Worm (Caenorhabditis elegans) whole organism, L4 larva: ENCODE data around the gene snb-6.
A peak's percentile ranks its signal among the peaks of the same experiment; 100 is the strongest.

Source experiments
- D1046.2 ChIP-seq: fragments of 200-800 bp; sonication (Bioruptor generic); IDR thresholded peaks from 2 replicates; pipeline ENCODE4 v1.3.6; 2022; ENCODE audit warnings: missing genetic modification characterization, missing compliant biosample characterization
- F49E8.2 ChIP-seq: sonication (generic microtip); optimal IDR thresholded peaks from 2 replicates; lab custom pipeline; 2016; ENCODE audit warnings: missing compliant biosample characterization, mild to moderate bottlenecking, missing genetic modification characterization, borderline replicate concordance
- T26A8.4 ChIP-seq: fragments of 200-800 bp; sonication (Bioruptor generic); IDR thresholded peaks from 2 replicates; pipeline ENCODE4 v1.3.6; 2022; ENCODE audit warnings: missing genetic modification characterization, missing compliant biosample characterization
- Y48G9A.11 ChIP-seq: fragments of 200-800 bp; sonication (Bioruptor generic); IDR thresholded peaks from 2 replicates; pipeline ENCODE4 v1.3.6; 2022; ENCODE audit warnings: missing genetic modification reagents, missing genetic modification characterization, missing compliant biosample characterization
- Y5F2A.4 ChIP-seq: fragments of 200-800 bp; sonication (Bioruptor generic); optimal IDR thresholded peaks from 2 replicates; lab custom pipeline; 2018; ENCODE audit warnings: mild to moderate bottlenecking, missing genetic modification characterization, missing compliant biosample characterization
- aha-1 ChIP-seq: fragments of 150-350 bp; peaks from one replicate; lab custom pipeline; 2014; ENCODE audit warnings: missing biosample characterization, missing genetic modification characterization
- ama-1 ChIP-seq: fragments of 150-350 bp; optimal IDR thresholded peaks from 2 replicates; lab custom pipeline; 2014; ENCODE audit warnings: inconsistent platforms, mixed read lengths
- ceh-44 ChIP-seq: fragments of 200-800 bp; sonication (Bioruptor generic); IDR thresholded peaks from 2 replicates; pipeline ENCODE4 v1.3.6; 2022; ENCODE audit warnings: missing genetic modification reagents, missing genetic modification characterization, missing compliant biosample characterization
- ceh-62 ChIP-seq: sonication (generic microtip); optimal IDR thresholded peaks from 2 replicates; lab custom pipeline; 2017; ENCODE audit warnings: missing biosample characterization, missing genetic modification characterization
- ces-1 ChIP-seq: fragments of 150-350 bp; sonication (generic microtip); optimal IDR thresholded peaks from 4 replicates; lab custom pipeline; 2014; ENCODE audit warnings: missing biosample characterization, missing genetic modification reagents, missing genetic modification characterization
- cey-2 ChIP-seq: sonication (generic microtip); optimal IDR thresholded peaks from 3 replicates; lab custom pipeline; 2017; ENCODE audit warnings: missing genetic modification characterization, mild to moderate bottlenecking, missing compliant biosample characterization, antibody characterized with exemption, borderline replicate concordance; ENCODE audit not compliant: insufficient read depth
- daf-16 ChIP-seq, 3 experiments: sonication (generic microtip); optimal IDR thresholded peaks; 2 replicates each; lab custom pipeline; 2016 to 2017; ENCODE audit warnings: missing genetic modification characterization in 3 of 3, missing genetic modification reagents in 3 of 3, mild to moderate bottlenecking in 2 of 3, missing compliant biosample characterization in 2 of 3, missing biosample characterization in 1 of 3, moderate library complexity in 1 of 3
- daf-8 ChIP-seq: fragments of 200-800 bp; sonication (Bioruptor generic); IDR thresholded peaks from 2 replicates; pipeline ENCODE4 v1.3.6; 2022; ENCODE audit warnings: missing genetic modification characterization, missing compliant biosample characterization
- dmd-6 ChIP-seq: fragments of 200-800 bp; sonication (Bioruptor generic); IDR thresholded peaks from 2 replicates; pipeline ENCODE4 v1.3.6; 2022; ENCODE audit warnings: missing genetic modification reagents, missing genetic modification characterization, missing compliant biosample characterization
- dmd-8 ChIP-seq: fragments of 200-800 bp; sonication (Bioruptor generic); IDR thresholded peaks from 2 replicates; pipeline ENCODE4 v1.3.6; 2022; ENCODE audit warnings: missing genetic modification characterization, missing compliant biosample characterization
- dmd-9 ChIP-seq: fragments of 200-800 bp; sonication (Bioruptor generic); IDR thresholded peaks from 2 replicates; pipeline ENCODE4 v1.3.6; 2022; ENCODE audit warnings: missing genetic modification reagents, missing genetic modification characterization, missing compliant biosample characterization
- dpl-1 ChIP-seq: fragments of 150-350 bp; optimal IDR thresholded peaks from 2 replicates; lab custom pipeline; 2014; ENCODE audit warnings: missing biosample characterization, missing genetic modification reagents, missing genetic modification characterization
- fkh-10 ChIP-seq: fragments of 150-350 bp; optimal IDR thresholded peaks from 2 replicates; lab custom pipeline; 2014; ENCODE audit warnings: missing biosample characterization, missing genetic modification reagents, missing genetic modification characterization
- fos-1 ChIP-seq: fragments of 150-350 bp; optimal IDR thresholded peaks from 2 replicates; lab custom pipeline; 2014; ENCODE audit warnings: missing biosample characterization, missing genetic modification characterization
- hlh-11 ChIP-seq: fragments of 200-800 bp; sonication (Bioruptor generic); optimal IDR thresholded peaks from 2 replicates; lab custom pipeline; 2018; ENCODE audit warnings: mild to moderate bottlenecking, missing genetic modification characterization, missing compliant biosample characterization
- hlh-30 ChIP-seq: sonication (generic microtip); optimal IDR thresholded peaks from 2 replicates; lab custom pipeline; 2017; ENCODE audit warnings: antibody characterized with exemption, mild to moderate bottlenecking, missing genetic modification characterization, missing compliant biosample characterization; ENCODE audit not compliant: insufficient read depth
- jun-1 ChIP-seq: fragments of 150-350 bp; optimal IDR thresholded peaks from 2 replicates; lab custom pipeline; 2014; ENCODE audit warnings: missing biosample characterization, missing genetic modification reagents, missing genetic modification characterization
- lin-1 ChIP-seq: fragments of 200-800 bp; sonication (Bioruptor generic); IDR thresholded peaks from 2 replicates; pipeline ENCODE4 v1.3.6; 2022; ENCODE audit warnings: missing genetic modification reagents, missing genetic modification characterization, missing compliant biosample characterization
- lin-13 ChIP-seq: fragments of 150-350 bp; optimal IDR thresholded peaks from 2 replicates; lab custom pipeline; 2014; ENCODE audit warnings: missing biosample characterization, missing genetic modification reagents, missing genetic modification characterization
- lin-39 ChIP-seq: fragments of 150-350 bp; optimal IDR thresholded peaks from 2 replicates; lab custom pipeline; 2014; ENCODE audit warnings: missing biosample characterization, missing genetic modification reagents, missing genetic modification characterization
- lsy-2 ChIP-seq, 2 experiments: fragments of 150-350 bp in 1 of 2; sonication (generic microtip) in 1 of 2; optimal IDR thresholded peaks; 2 replicates each; lab custom pipeline; 2014 to 2017; ENCODE audit warnings: missing biosample characterization in 2 of 2, missing genetic modification characterization in 2 of 2
- madf-9 ChIP-seq: fragments of 200-800 bp; sonication (Bioruptor generic); conservative IDR thresholded peaks from 2 replicates; pipeline ENCODE4 v1.3.6; 2022; ENCODE audit warnings: missing genetic modification reagents, missing genetic modification characterization, missing compliant biosample characterization
- mdl-1 ChIP-seq, 2 experiments: fragments of 150-350 bp in 1 of 2; sonication (generic microtip) in 1 of 2; optimal IDR thresholded peaks; 2 replicates each; lab custom pipeline; 2014 to 2017; ENCODE audit warnings: missing biosample characterization in 2 of 2, missing genetic modification characterization in 2 of 2
- mdt-29 ChIP-seq: fragments of 200-800 bp; sonication (Bioruptor generic); IDR thresholded peaks from 2 replicates; pipeline ENCODE4 v1.3.6; 2022; ENCODE audit warnings: missing genetic modification reagents, missing genetic modification characterization, missing compliant biosample characterization
- mxl-3 ChIP-seq: fragments of 200-800 bp; sonication (Bioruptor generic); optimal IDR thresholded peaks from 2 replicates; lab custom pipeline; 2018; ENCODE audit warnings: mild to moderate bottlenecking, missing genetic modification characterization, missing compliant biosample characterization
- nhr-10 ChIP-seq: fragments of 150-350 bp; optimal IDR thresholded peaks from 2 replicates; lab custom pipeline; 2014; ENCODE audit warnings: missing biosample characterization, missing genetic modification characterization
- nhr-111 ChIP-seq: fragments of 200-800 bp; sonication (Bioruptor generic); optimal IDR thresholded peaks from 2 replicates; lab custom pipeline; 2018; ENCODE audit warnings: mild to moderate bottlenecking, missing genetic modification characterization, missing compliant biosample characterization
- nhr-28 ChIP-seq: fragments of 150-350 bp; optimal IDR thresholded peaks from 2 replicates; lab custom pipeline; 2014; ENCODE audit warnings: missing biosample characterization, missing genetic modification characterization
- nhr-41 ChIP-seq: fragments of 200-800 bp; sonication (Bioruptor generic); IDR thresholded peaks from 2 replicates; pipeline ENCODE4 v1.3.6; 2022; ENCODE audit warnings: missing genetic modification reagents, missing genetic modification characterization, missing compliant biosample characterization
- nhr-6 ChIP-seq: fragments of 150-350 bp; optimal IDR thresholded peaks from 2 replicates; lab custom pipeline; 2014; ENCODE audit warnings: missing biosample characterization, missing genetic modification characterization
- nhr-77 ChIP-seq: fragments of 150-350 bp; optimal IDR thresholded peaks from 2 replicates; lab custom pipeline; 2014; ENCODE audit warnings: missing biosample characterization, missing genetic modification characterization
- pha-4 ChIP-seq, 2 experiments: fragments of 150-350 bp in 1 of 2; fragments of 200-800 bp in 1 of 2; sonication (Bioruptor generic) in 1 of 2; IDR thresholded peaks in 1 of 2; optimal IDR thresholded peaks in 1 of 2; 2 replicates each; pipeline versions ENCODE4 v1.3.6 to Lab custom; 2014 to 2022; ENCODE audit warnings: missing genetic modification characterization in 2 of 2, missing genetic modification reagents in 2 of 2, missing biosample characterization in 1 of 2, missing compliant biosample characterization in 1 of 2
- sdz-12 ChIP-seq: fragments of 200-800 bp; sonication (Bioruptor generic); optimal IDR thresholded peaks from 2 replicates; lab custom pipeline; 2018; ENCODE audit warnings: mild to moderate bottlenecking, missing genetic modification characterization, missing compliant biosample characterization
- spr-1 ChIP-seq: sonication (generic microtip); optimal IDR thresholded peaks from 2 replicates; lab custom pipeline; 2016; ENCODE audit warnings: mild to moderate bottlenecking, missing genetic modification characterization, missing compliant biosample characterization
- spr-3 ChIP-seq: fragments of 200-800 bp; sonication (Bioruptor generic); optimal IDR thresholded peaks from 2 replicates; lab custom pipeline; 2018; ENCODE audit warnings: mild to moderate bottlenecking, missing genetic modification characterization, missing compliant biosample characterization
- unc-62 ChIP-seq, 3 experiments: fragments of 150-350 bp in 1 of 3; sonication (generic microtip); optimal IDR thresholded peaks in 2 of 3; peaks in 1 of 3; 1 replicate in 1 of 3; 2 replicates in 2 of 3; lab custom pipeline; 2014 to 2017; ENCODE audit warnings: missing biosample characterization in 3 of 3, missing genetic modification characterization in 3 of 3, missing genetic modification reagents in 3 of 3, missing genotype in 1 of 3
- zfp-3 ChIP-seq: fragments of 200-800 bp; sonication (Bioruptor generic); conservative IDR thresholded peaks from 2 replicates; pipeline ENCODE4 v1.3.6; 2022; ENCODE audit warnings: missing genetic modification reagents, missing genetic modification characterization, missing compliant biosample characterization
- zip-2 ChIP-seq: fragments of 150-350 bp; optimal IDR thresholded peaks from 2 replicates; lab custom pipeline; 2014; ENCODE audit warnings: missing biosample characterization, missing genetic modification characterization

The snb-6 gene

ce11 chrII:8891042-8891441 lies 31.5 kb upstream of the snb-6 start:
- TF ChIP-seq dpl-1 (GFP tag; lab: Kevin White, UChicago): peak; percentile 17
- TF ChIP-seq lin-13: no peak
- TF ChIP-seq fos-1: no peak
- TF ChIP-seq lsy-2 (tag; optimal IDR thresholded peaks at IDR 0.05; lab: Kevin White, UChicago): peak in 1 of 2 experiments; percentile 52
- no peak for TF ChIP-seq jun-1
- no peak for TF ChIP-seq Y5F2A.4
- no peak for TF ChIP-seq mdt-29

ce11 chrII:8890530-8890929 lies 31.0 kb upstream of the snb-6 start:
- no peak for TF ChIP-seq ceh-62 (tag; lab: Kevin White, UChicago)
- no peak for TF ChIP-seq hlh-11 (tag; lab: Kevin White, UChicago)

ce11 chrII:8890017-8890416 lies 30.5 kb upstream of the snb-6 start:
- TF ChIP-seq nhr-10 (tag; lab: Kevin White, UChicago) (no peak), F49E8.2 (peak; percentile 64), zip-2 (tag; lab: Kevin White, UChicago) (no peak), nhr-41 (GFP tag; lab: Robert Waterston, UW) (no peak), ceh-62 (tag; lab: Kevin White, UChicago) (no peak), fkh-10 (GFP tag; lab: Kevin White, UChicago) (no peak), lsy-2 (tag; optimal IDR thresholded peaks at IDR 0.05; lab: Kevin White, UChicago) (peak in 1 of 2 experiments; percentile 34), spr-1 (no peak), cey-2 (tag; lab: Kevin White, UChicago) (no peak), unc-62 (GFP tag; optimal IDR thresholded peaks at IDR 0.05 in 1 of 2; lab: Kevin White, UChicago) (no peak), unc-62 (tag; optimal IDR thresholded peaks at IDR 0.05; lab: Kevin White, UChicago) (no peak), lin-39 (tag; lab: Kevin White, UChicago) (no peak), nhr-111 (GFP tag; lab: Kevin White, UChicago) (no peak), nhr-6 (tag; lab: Kevin White, UChicago) (no peak), dmd-9 (no peak), sdz-12 (no peak), zfp-3 (no peak), spr-3 (no peak)
- TF ChIP-seq, all 104 proteins: peak for 2

ce11 chrII:8889589-8889988 lies 30.1 kb upstream of the snb-6 start:
- TF ChIP-seq ama-1 (lab: Kevin White, UChicago) (peak; percentile 54), unc-62 (GFP tag; optimal IDR thresholded peaks at IDR 0.05 in 1 of 2; lab: Kevin White, UChicago) (peak in 1 of 2 experiments; percentile 8), unc-62 (tag; optimal IDR thresholded peaks at IDR 0.05; lab: Kevin White, UChicago) (no peak), dmd-6 (no peak), daf-16 (GFP tag; optimal IDR thresholded peaks at IDR 0.05; lab: Kevin White, UChicago) (no peak), daf-16 (tag; optimal IDR thresholded peaks at IDR 0.05; lab: Kevin White, UChicago) (peak; percentile 26)

- peak; percentile 72 for TF ChIP-seq aha-1 (tag; lab: Kevin White, UChicago)
- no peak for TF ChIP-seq nhr-28 (tag; lab: Kevin White, UChicago)
- peak; percentile 62 for TF ChIP-seq dpl-1 (GFP tag; lab: Kevin White, UChicago)
- TF ChIP-seq ces-1 (GFP tag; lab: Kevin White, UChicago): no peak
- no peak for TF ChIP-seq daf-8 (GFP tag; lab: Robert Waterston, UW)
- TF ChIP-seq daf-16 (GFP tag; optimal IDR thresholded peaks at IDR 0.05; lab: Kevin White, UChicago): no peak
- peak; percentile 41 for TF ChIP-seq daf-16 (tag; optimal IDR thresholded peaks at IDR 0.05; lab: Kevin White, UChicago)
- no peak for TF ChIP-seq madf-9
- no peak for TF ChIP-seq pha-4 (GFP tag; IDR thresholded peaks at IDR 0.05; lab: Robert Waterston, UW)
- peak; percentile 61 for TF ChIP-seq pha-4 (tag; optimal IDR thresholded peaks at IDR 0.05; lab: Kevin White, UChicago)
- no peak for TF ChIP-seq ceh-44 (GFP tag; lab: Robert Waterston, UW)
- peak; percentile 1 for TF ChIP-seq nhr-77 (tag; lab: Kevin White, UChicago)
- no peak for TF ChIP-seq hlh-30 (tag; lab: Kevin White, UChicago)
- no peak for TF ChIP-seq mxl-3 (GFP tag; lab: Kevin White, UChicago)
- TF ChIP-seq T26A8.4 (GFP tag; lab: Robert Waterston, UW): no peak
- no peak for TF ChIP-seq D1046.2
- no peak for TF ChIP-seq lin-1 (GFP tag; lab: Robert Waterston, UW)
- no peak for TF ChIP-seq dmd-8
- no peak for TF ChIP-seq mdl-1 (tag; optimal IDR thresholded peaks at IDR 0.05; lab: Kevin White, UChicago)
- TF ChIP-seq Y48G9A.11 (GFP tag; lab: Robert Waterston, UW): no peak
Observed at ce11 chrII:8884262-8884949, 24.9 kb upstream of the snb-6 start, which contains the start of the genes T07D4.5 and ddx-19. Gene T07D4.5 (minus strand): TSS chrII:8884332. Gene ddx-19 (plus strand): TSS chrII:8884899.
